Worm (Caenorhabditis elegans) whole organism, mixed stage, embryonic: Measurements from ENCODE around the gene B0507.4.

Experiments
- M03D4.4 ChIP-seq: sonication (generic microtip); optimal IDR thresholded peaks from 2 replicates; lab custom pipeline; 2017; ENCODE audit warnings: mild to moderate bottlenecking, missing genetic modification characterization, missing compliant biosample characterization
- bed-3 ChIP-seq: fragments of 200-800 bp; sonication (Bioruptor generic); optimal IDR thresholded peaks from 3 replicates; lab custom pipeline; 2018; ENCODE audit warnings: mild to moderate bottlenecking, missing genetic modification characterization, moderate library complexity, missing compliant biosample characterization
- ceh-39 ChIP-seq: fragments of 150-350 bp; optimal IDR thresholded peaks from 2 replicates; lab custom pipeline; 2014; ENCODE audit warnings: missing biosample characterization, missing genetic modification characterization
- ceh-43 ChIP-seq: fragments of 200-800 bp; sonication (Bioruptor generic); optimal IDR thresholded peaks from 2 replicates; lab custom pipeline; 2018; ENCODE audit warnings: mild to moderate bottlenecking, missing genetic modification characterization, moderate library complexity, missing compliant biosample characterization
- ces-1 ChIP-seq: fragments of 150-350 bp; optimal IDR thresholded peaks from 2 replicates; lab custom pipeline; 2014; ENCODE audit warnings: missing biosample characterization, missing genetic modification reagents, missing genetic modification characterization
- cnd-1 ChIP-seq: fragments of 200-800 bp; sonication (Bioruptor generic); optimal IDR thresholded peaks from 2 replicates; lab custom pipeline; 2018; ENCODE audit warnings: mild to moderate bottlenecking, missing genetic modification characterization, missing compliant biosample characterization
- elt-1 ChIP-seq: sonication (generic microtip); optimal IDR thresholded peaks from 2 replicates; lab custom pipeline; 2017; ENCODE audit warnings: missing genetic modification characterization, mild to moderate bottlenecking, missing compliant biosample characterization, antibody characterized with exemption, moderate library complexity, borderline replicate concordance; ENCODE audit not compliant: insufficient read depth
- ham-2 ChIP-seq: fragments of 200-800 bp; sonication (Bioruptor generic); optimal IDR thresholded peaks from 2 replicates; lab custom pipeline; 2018; ENCODE audit warnings: mild to moderate bottlenecking, missing genetic modification characterization, missing compliant biosample characterization
- hlh-1 ChIP-seq: fragments of 150-350 bp; optimal IDR thresholded peaks from 2 replicates; lab custom pipeline; 2014; ENCODE audit warnings: missing biosample characterization, missing genetic modification reagents, missing genetic modification characterization
- lin-32 ChIP-seq: fragments of 200-800 bp; sonication (Bioruptor generic); optimal IDR thresholded peaks from 2 replicates; lab custom pipeline; 2018; ENCODE audit warnings: mild to moderate bottlenecking, missing genetic modification characterization, missing compliant biosample characterization
- lsy-2 ChIP-seq: fragments of 150-350 bp; optimal IDR thresholded peaks from 2 replicates; lab custom pipeline; 2014; ENCODE audit warnings: missing biosample characterization, missing genetic modification characterization
- mab-5 ChIP-seq: fragments of 150-350 bp; optimal IDR thresholded peaks from 2 replicates; lab custom pipeline; 2014; ENCODE audit warnings: missing biosample characterization, missing genetic modification characterization
- mep-1 ChIP-seq: fragments of 150-350 bp; optimal IDR thresholded peaks from 2 replicates; lab custom pipeline; 2017; ENCODE audit warnings: missing biosample characterization, missing genetic modification reagents, missing genetic modification characterization, inconsistent platforms
- mls-2 ChIP-seq: sonication (generic microtip); optimal IDR thresholded peaks from 2 replicates; lab custom pipeline; 2016; ENCODE audit warnings: mild to moderate bottlenecking, missing genetic modification characterization, moderate library complexity, missing compliant biosample characterization
- nhr-12 ChIP-seq: fragments of 150-350 bp; optimal IDR thresholded peaks from 2 replicates; lab custom pipeline; 2014; ENCODE audit warnings: missing biosample characterization, missing genetic modification characterization
- nhr-2 ChIP-seq: fragments of 150-350 bp; optimal IDR thresholded peaks from 2 replicates; lab custom pipeline; 2014; ENCODE audit warnings: missing biosample characterization, missing genetic modification characterization
- nhr-28 ChIP-seq: fragments of 150-350 bp; optimal IDR thresholded peaks from 2 replicates; lab custom pipeline; 2014; ENCODE audit warnings: missing biosample characterization, missing genetic modification characterization
- nhr-76 ChIP-seq: sonication (generic microtip); optimal IDR thresholded peaks from 2 replicates; lab custom pipeline; 2017; ENCODE audit warnings: missing biosample characterization, missing genetic modification characterization
- pha-4 ChIP-seq: fragments of 150-350 bp; optimal IDR thresholded peaks from 2 replicates; lab custom pipeline; 2018; ENCODE audit warnings: missing biosample characterization, missing genetic modification reagents, missing genetic modification characterization
- sem-2 ChIP-seq: fragments of 200-800 bp; sonication (Bioruptor generic); optimal IDR thresholded peaks from 2 replicates; lab custom pipeline; 2018; ENCODE audit warnings: mild to moderate bottlenecking, missing genetic modification characterization, missing compliant biosample characterization
- snpc-4 ChIP-seq: fragments of 150-350 bp; optimal IDR thresholded peaks from 2 replicates; lab custom pipeline; 2014; ENCODE audit warnings: missing biosample characterization, missing genetic modification characterization
- sptf-1 ChIP-seq: sonication (generic microtip); optimal IDR thresholded peaks from 2 replicates; lab custom pipeline; 2017; ENCODE audit warnings: mild to moderate bottlenecking, missing genetic modification characterization, moderate library complexity, missing compliant biosample characterization
- tbx-8 ChIP-seq: fragments of 200-800 bp; sonication (Bioruptor generic); optimal IDR thresholded peaks from 2 replicates; lab custom pipeline; 2018; ENCODE audit warnings: mild to moderate bottlenecking, missing genetic modification characterization, moderate library complexity, missing compliant biosample characterization
- unc-120 ChIP-seq: sonication (generic microtip); optimal IDR thresholded peaks from 2 replicates; lab custom pipeline; 2017; ENCODE audit warnings: missing genetic modification characterization, missing compliant biosample characterization; ENCODE audit not compliant: poor library complexity, severe bottlenecking
- unc-39 ChIP-seq: fragments of 150-350 bp; optimal IDR thresholded peaks from 2 replicates; lab custom pipeline; 2014; ENCODE audit warnings: missing biosample characterization, missing genetic modification characterization
- unc-62 ChIP-seq: fragments of 150-350 bp; optimal IDR thresholded peaks from 2 replicates; lab custom pipeline; 2014; ENCODE audit warnings: missing biosample characterization, missing genetic modification reagents, missing genetic modification characterization
- zip-8 ChIP-seq: fragments of 150-350 bp; optimal IDR thresholded peaks from 2 replicates; lab custom pipeline; 2014; ENCODE audit warnings: missing biosample characterization, missing genetic modification characterization
- ztf-11 ChIP-seq: fragments of 150-350 bp; optimal IDR thresholded peaks from 2 replicates; lab custom pipeline; 2014; ENCODE audit warnings: missing biosample characterization, missing genetic modification characterization

Gene B0507.4

ce11 chrV:8773826-8774382, 19.1 kb downstream of the B0507.4 start, which contains the start of gene B0507.2:
Gene B0507.2 (plus strand): TSS chrV:8774332.
- peak; percentile 51 for TF ChIP-seq ces-1 (GFP tag; lab: Kevin White, UChicago)
- no peak for TF ChIP-seq elt-1 (tag; lab: Kevin White, UChicago)
- no peak for TF ChIP-seq nhr-28 (tag; lab: Kevin White, UChicago)
- TF ChIP-seq, all 35 proteins: peak for 1

- TF ChIP-seq unc-39 (tag; lab: Kevin White, UChicago) (no peak), snpc-4 (tag; lab: Kevin White, UChicago) (no peak), M03D4.4 (tag; lab: Kevin White, UChicago) (no peak), elt-1 (tag; lab: Kevin White, UChicago) (no peak), mls-2 (tag; lab: Kevin White, UChicago) (no peak), ztf-11 (tag; lab: Kevin White, UChicago) (no peak), lin-32 (GFP tag; lab: Kevin White, UChicago) (no peak), bed-3 (no peak), unc-62 (GFP tag; lab: Kevin White, UChicago) (no peak), ham-2 (GFP tag; lab: Kevin White, UChicago) (no peak), unc-120 (tag; lab: Kevin White, UChicago) (no peak), ces-1 (GFP tag; lab: Kevin White, UChicago) (no peak), tbx-8 (GFP tag; lab: Kevin White, UChicago) (no peak), sem-2 (GFP tag; lab: Kevin White, UChicago) (no peak), sptf-1 (tag; lab: Kevin White, UChicago) (no peak), ceh-43 (no peak), cnd-1 (tag; lab: Kevin White, UChicago) (no peak)
Observed at ce11 chrV:8776270-8776669, 21.5 kb downstream of the B0507.4 start, which contains the start of gene B0507.1. Gene B0507.1 (plus strand): TSS chrV:8776570.

- no peak for TF ChIP-seq ceh-39
- no peak for TF ChIP-seq sptf-1 (tag; lab: Kevin White, UChicago)
- no peak for TF ChIP-seq nhr-76 (tag; lab: Kevin White, UChicago)
- TF ChIP-seq ceh-43: no peak
- no peak for TF ChIP-seq ces-1 (GFP tag; lab: Kevin White, UChicago)
- no peak for TF ChIP-seq mab-5 (tag; lab: Kevin White, UChicago)
- no peak for TF ChIP-seq unc-39 (tag; lab: Kevin White, UChicago)
- no peak for TF ChIP-seq unc-120 (tag; lab: Kevin White, UChicago)
- TF ChIP-seq hlh-1 (tag; lab: Kevin White, UChicago): no peak
- no peak for TF ChIP-seq M03D4.4 (tag; lab: Kevin White, UChicago)
- no peak for TF ChIP-seq nhr-12
- no peak for TF ChIP-seq nhr-2
- no peak for TF ChIP-seq mls-2 (tag; lab: Kevin White, UChicago)
- no peak for TF ChIP-seq zip-8 (tag; lab: Kevin White, UChicago)
- no peak for TF ChIP-seq pha-4 (tag; lab: Kevin White, UChicago)
- no peak for TF ChIP-seq ham-2 (GFP tag; lab: Kevin White, UChicago)
- TF ChIP-seq sem-2 (GFP tag; lab: Kevin White, UChicago): no peak
- TF ChIP-seq, all 35 proteins: peak for 0
Observed at ce11 chrV:8781164-8781563, 26.4 kb downstream of the B0507.4 start.

ce11 chrV:8782112-8782511, 27.3 kb downstream of the B0507.4 start:
- peak; percentile 33 for TF ChIP-seq sptf-1 (tag; lab: Kevin White, UChicago)
- no peak for TF ChIP-seq cnd-1 (tag; lab: Kevin White, UChicago)

ce11 chrV:8784485-8784884, 29.7 kb downstream of the B0507.4 start:
- TF ChIP-seq ceh-43: no peak
- TF ChIP-seq mep-1 (tag; lab: Kevin White, UChicago): peak; percentile 28
- TF ChIP-seq snpc-4 (tag; lab: Kevin White, UChicago): no peak
- TF ChIP-seq hlh-1 (tag; lab: Kevin White, UChicago): peak; percentile 31
- TF ChIP-seq nhr-28 (tag; lab: Kevin White, UChicago): no peak
- TF ChIP-seq ztf-11 (tag; lab: Kevin White, UChicago): no peak
- TF ChIP-seq lsy-2 (tag; lab: Kevin White, UChicago): no peak
- peak; percentile 48 for TF ChIP-seq pha-4 (tag; lab: Kevin White, UChicago)
- no peak for TF ChIP-seq mab-5 (tag; lab: Kevin White, UChicago)
- no peak for TF ChIP-seq nhr-2
